Worm (Caenorhabditis elegans) whole organism, L2 larva: ENCODE data around the gene W10G6.6.

Experiments used
- unc-39 ChIP-seq: fragments of 150-350 bp; optimal IDR thresholded peaks from 2 replicates; lab custom pipeline; 2014; ENCODE audit warnings: missing biosample characterization, missing genetic modification characterization

Gene W10G6.6

ce11 chrX:16199200-16199764 lies 51.3 kb downstream of the W10G6.6 start, which contains the start of gene R11.3:
R11.3 (minus strand) TSS chrX:16199250.
- TF ChIP-seq unc-39: no peak
